Fruit fly (Drosophila melanogaster) whole organism, embryonic: ENCODE results near the gene Vajk1.

Experiments used
- Atf6 ChIP-seq: fragments of 200-800 bp; sonication (Bioruptor generic); IDR thresholded peaks from 2 replicates; pipeline ENCODE4 v1.3.6; 2022; ENCODE audit warnings: missing biosample characterization, missing genetic modification characterization
- CG10321 ChIP-seq: fragments of 200-800 bp; sonication (Bioruptor generic); IDR thresholded peaks from 2 replicates; pipeline ENCODE4 v1.3.6; 2022; ENCODE audit warnings: missing biosample characterization, missing genetic modification characterization
- CG6175 ChIP-seq: fragments of 200-800 bp; sonication (Bioruptor generic); IDR thresholded peaks from 3 replicates; pipeline ENCODE4 v1.3.6; 2022; ENCODE audit warnings: missing biosample characterization, missing genetic modification characterization
- CG6813 ChIP-seq: fragments of 200-800 bp; sonication (Bioruptor generic); optimal IDR thresholded peaks from 2 replicates; lab custom pipeline; 2017; ENCODE audit warnings: missing biosample characterization, missing genetic modification characterization, mild to moderate bottlenecking, moderate library complexity, missing genetic modification reagents
- Fer3 ChIP-seq: fragments of 200-800 bp; sonication (Bioruptor generic); optimal IDR thresholded peaks from 2 replicates; lab custom pipeline; 2018; ENCODE audit warnings: missing biosample characterization, mild to moderate bottlenecking, missing genetic modification characterization, moderate library complexity
- Hmx ChIP-seq: fragments of 200-800 bp; sonication (Bioruptor generic); optimal IDR thresholded peaks from 2 replicates; lab custom pipeline; 2016; ENCODE audit warnings: missing biosample characterization, missing genetic modification characterization
- Lim3 ChIP-seq: fragments of 200-800 bp; sonication (Bioruptor generic); IDR thresholded peaks from 2 replicates; pipeline ENCODE4 v1.3.6; 2022; ENCODE audit warnings: missing biosample characterization, missing genetic modification characterization
- Ravus ChIP-seq: fragments of 200-800 bp; sonication (Bioruptor generic); IDR thresholded peaks from 2 replicates; pipeline ENCODE4 v1.3.6; 2022; ENCODE audit warnings: missing biosample characterization, missing genetic modification characterization
- bcd ChIP-seq: fragments of 200-800 bp; sonication (Bioruptor generic); optimal IDR thresholded peaks from 2 replicates; lab custom pipeline; 2017; ENCODE audit warnings: missing biosample characterization, mild to moderate bottlenecking, missing genetic modification characterization
- cato ChIP-seq: fragments of 200-800 bp; sonication (Bioruptor generic); optimal IDR thresholded peaks from 2 replicates; lab custom pipeline; 2016; ENCODE audit warnings: missing biosample characterization, missing genetic modification characterization, borderline replicate concordance
- ind ChIP-seq: fragments of 200-800 bp; sonication (Bioruptor generic); optimal IDR thresholded peaks from 3 replicates; lab custom pipeline; 2016; ENCODE audit warnings: missing biosample characterization, missing genetic modification characterization
- psq ChIP-seq: fragments of 200-800 bp; sonication (Bioruptor generic); optimal IDR thresholded peaks from 2 replicates; lab custom pipeline; 2017; ENCODE audit warnings: missing biosample characterization, missing genetic modification characterization

DNA sequence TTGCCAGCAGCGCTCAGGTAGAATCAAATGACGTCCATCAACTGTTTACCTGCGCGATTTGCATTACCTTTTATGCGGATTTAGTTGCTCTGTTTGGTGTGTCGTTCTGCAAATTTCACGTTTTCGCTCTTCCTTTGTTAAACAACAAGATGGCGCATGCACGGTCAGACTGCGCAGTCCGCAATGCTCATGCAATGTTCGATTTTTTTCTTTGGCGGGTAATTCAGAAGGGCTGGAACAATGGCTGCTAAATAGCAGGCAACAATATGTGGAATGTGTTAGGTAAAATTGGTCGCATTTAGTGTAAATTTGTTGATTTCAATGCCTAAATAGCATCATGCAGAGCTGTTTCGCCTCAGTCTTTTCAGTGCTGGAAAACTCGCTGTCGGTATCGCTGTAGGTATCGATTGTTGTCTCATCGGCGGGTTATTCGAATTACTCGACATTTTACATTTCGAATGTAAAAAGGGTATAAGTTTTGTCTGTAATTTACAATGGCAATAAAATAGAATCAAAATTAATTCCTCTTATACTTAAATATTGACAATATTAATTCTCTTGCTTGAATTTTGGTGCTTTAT, 18.9 kb downstream of the Vajk1 start, which contains the start of gene Smg5:
- TF ChIP-seq CG6813 (no peak), Atf6 (peak; percentile 96), Hmx (peak; percentile 76), psq (GFP tag; lab: Kevin White, UChicago) (peak; percentile 91), Fer3 (tag; lab: Kevin White, UChicago) (peak; percentile 82), Lim3 (GFP tag; lab: Robert Waterston, UW) (peak; percentile 84), bcd (peak; percentile 92), Ravus (GFP tag; lab: Robert Waterston, UW) (peak; percentile 67), CG10321 (GFP tag; lab: Robert Waterston, UW) (no peak), cato (GFP tag; lab: Kevin White, UChicago) (peak; percentile 56), CG6175 (GFP tag; lab: Robert Waterston, UW) (peak; percentile 89), ind (GFP tag; lab: Kevin White, UChicago) (peak; percentile 93)
